Worm (Caenorhabditis elegans) whole organism, young adult: ENCODE measurements around the gene lin-12.
A peak's percentile ranks its signal among the peaks of the same experiment; 100 is the strongest.

Experiments
- B0336.3 ChIP-seq: fragments of 200-800 bp; sonication (Bioruptor generic); IDR thresholded peaks from 2 replicates; pipeline ENCODE4 v1.3.6; 2022; ENCODE audit warnings: missing genetic modification characterization, missing compliant biosample characterization
- F52B5.7 ChIP-seq: sonication (generic microtip); optimal IDR thresholded peaks from 2 replicates; lab custom pipeline; 2016; ENCODE audit warnings: mild to moderate bottlenecking, missing genetic modification characterization, missing compliant biosample characterization
- F57C9.4 ChIP-seq: sonication (generic microtip); optimal IDR thresholded peaks from 2 replicates; lab custom pipeline; 2017; ENCODE audit warnings: mild to moderate bottlenecking, missing genetic modification characterization, missing compliant biosample characterization
- K11D2.4 ChIP-seq: fragments of 200-800 bp; sonication (Bioruptor generic); IDR thresholded peaks from 2 replicates; pipeline ENCODE4 v1.3.6; 2022; ENCODE audit warnings: missing genetic modification reagents, missing genetic modification characterization, missing compliant biosample characterization
- Y53F4B.3 ChIP-seq: fragments of 200-800 bp; sonication (Bioruptor generic); IDR thresholded peaks from 2 replicates; pipeline ENCODE4 v1.3.6; 2022; ENCODE audit warnings: missing genetic modification reagents, missing genetic modification characterization, missing compliant biosample characterization
- Y56A3A.18 ChIP-seq: fragments of 200-800 bp; sonication (Bioruptor generic); IDR thresholded peaks from 2 replicates; pipeline ENCODE4 v1.3.6; 2022; ENCODE audit warnings: missing genetic modification reagents, missing genetic modification characterization, missing compliant biosample characterization
- aptf-2 ChIP-seq: fragments of 200-800 bp; sonication (Bioruptor generic); conservative IDR thresholded peaks from 2 replicates; pipeline ENCODE4 v1.3.6; 2022; ENCODE audit warnings: missing genetic modification reagents, missing genetic modification characterization, missing compliant biosample characterization
- aptf-3 ChIP-seq: fragments of 200-800 bp; sonication (Bioruptor generic); IDR thresholded peaks from 2 replicates; pipeline ENCODE4 v1.3.6; 2022; ENCODE audit warnings: missing genetic modification characterization, missing compliant biosample characterization
- bed-2 ChIP-seq: fragments of 200-800 bp; sonication (Bioruptor generic); IDR thresholded peaks from 2 replicates; pipeline ENCODE4 v1.3.6; 2022; ENCODE audit warnings: missing genetic modification reagents, missing genetic modification characterization, missing compliant biosample characterization
- cebp-1 ChIP-seq, 2 experiments: fragments of 200-800 bp in 1 of 2; sonication (Bioruptor generic) in 1 of 2; sonication (generic microtip) in 1 of 2; IDR thresholded peaks in 1 of 2; optimal IDR thresholded peaks in 1 of 2; 2 replicates each; pipeline versions ENCODE4 v1.3.6 to Lab custom; 2017 to 2022; ENCODE audit warnings: missing compliant biosample characterization in 2 of 2, missing genetic modification characterization in 2 of 2, mild to moderate bottlenecking in 1 of 2, missing genetic modification reagents in 1 of 2, moderate library complexity in 1 of 2
- ceh-100 ChIP-seq: fragments of 200-800 bp; sonication (Bioruptor generic); IDR thresholded peaks from 2 replicates; pipeline ENCODE4 v1.3.6; 2022; ENCODE audit warnings: missing genetic modification reagents, missing genetic modification characterization, missing compliant biosample characterization
- ceh-91 ChIP-seq: fragments of 200-800 bp; sonication (Bioruptor generic); IDR thresholded peaks from 2 replicates; pipeline ENCODE4 v1.3.6; 2022; ENCODE audit warnings: missing genetic modification reagents, missing genetic modification characterization, missing compliant biosample characterization
- dpff-1 ChIP-seq: sonication (generic microtip); optimal IDR thresholded peaks from 2 replicates; lab custom pipeline; 2017; ENCODE audit warnings: mild to moderate bottlenecking, missing genetic modification characterization, missing compliant biosample characterization
- egl-44 ChIP-seq: fragments of 200-800 bp; sonication (Bioruptor generic); IDR thresholded peaks from 2 replicates; pipeline ENCODE4 v1.3.6; 2022; ENCODE audit warnings: missing genetic modification reagents, missing genetic modification characterization, missing compliant biosample characterization
- egrh-3 ChIP-seq: fragments of 200-800 bp; sonication (Bioruptor generic); IDR thresholded peaks from 2 replicates; pipeline ENCODE4 v1.3.6; 2022; ENCODE audit warnings: missing genetic modification reagents, missing genetic modification characterization, missing compliant biosample characterization
- hmg-1.2 ChIP-seq: fragments of 200-800 bp; sonication (Bioruptor generic); IDR thresholded peaks from 2 replicates; pipeline ENCODE4 v1.3.6; 2022; ENCODE audit warnings: missing genetic modification reagents, missing genetic modification characterization, missing compliant biosample characterization
- hsf-1 ChIP-seq: fragments of 200-800 bp; sonication (Bioruptor generic); IDR thresholded peaks from 2 replicates; pipeline ENCODE4 v1.3.6; 2022; ENCODE audit warnings: missing genetic modification reagents, missing genetic modification characterization, missing compliant biosample characterization
- lag-1 ChIP-seq: fragments of 200-800 bp; sonication (Bioruptor generic); IDR thresholded peaks from 2 replicates; pipeline ENCODE4 v1.3.6; 2022; ENCODE audit warnings: missing genetic modification reagents, missing genetic modification characterization, missing compliant biosample characterization
- let-607 ChIP-seq, 2 experiments: fragments of 200-800 bp in 1 of 2; sonication (Bioruptor generic) in 1 of 2; sonication (generic microtip) in 1 of 2; optimal IDR thresholded peaks; 2 replicates each; lab custom pipeline; 2016 to 2018; ENCODE audit warnings: mild to moderate bottlenecking in 2 of 2, missing compliant biosample characterization in 2 of 2, missing genetic modification characterization in 2 of 2, moderate library complexity in 2 of 2, missing genotype in 1 of 2
- lin-35 ChIP-seq, 3 experiments: fragments of 150-350 bp in 2 of 3; sonication (generic microtip) in 1 of 3; optimal IDR thresholded peaks; 2 replicates each; lab custom pipeline; 2014 to 2018; ENCODE audit warnings: missing biosample characterization in 3 of 3, missing genetic modification characterization in 3 of 3, missing genetic modification reagents in 3 of 3
- mcd-1 ChIP-seq: fragments of 200-800 bp; sonication (Bioruptor generic); IDR thresholded peaks from 2 replicates; pipeline ENCODE4 v1.3.6; 2022; ENCODE audit warnings: missing genetic modification reagents, missing genetic modification characterization, missing compliant biosample characterization
- nfyb-1 ChIP-seq: fragments of 200-800 bp; sonication (Bioruptor generic); IDR thresholded peaks from 2 replicates; pipeline ENCODE4 v1.3.6; 2022; ENCODE audit warnings: missing genetic modification reagents, missing genetic modification characterization, missing compliant biosample characterization
- nhr-120 ChIP-seq: fragments of 200-800 bp; sonication (Bioruptor generic); IDR thresholded peaks from 2 replicates; pipeline ENCODE4 v1.3.6; 2022; ENCODE audit warnings: missing genetic modification characterization, missing compliant biosample characterization
- pha-4 ChIP-seq: fragments of 150-350 bp; sonication (generic microtip); optimal IDR thresholded peaks from 2 replicates; lab custom pipeline; 2014; ENCODE audit warnings: missing biosample characterization, missing genetic modification reagents, missing genetic modification characterization
- rec-8 ChIP-seq, 2 experiments: sonication (generic microtip); optimal IDR thresholded peaks; 2 replicates each; lab custom pipeline; 2016; ENCODE audit warnings: mild to moderate bottlenecking in 2 of 2, missing genetic modification characterization in 2 of 2, missing genetic modification reagents in 2 of 2, missing genotype in 2 of 2, missing biosample characterization in 1 of 2, missing compliant biosample characterization in 1 of 2, moderate library complexity in 1 of 2
- repo-1 ChIP-seq: sonication (generic microtip); optimal IDR thresholded peaks from 2 replicates; lab custom pipeline; 2017; ENCODE audit warnings: mild to moderate bottlenecking, missing genetic modification characterization, missing compliant biosample characterization
- sdz-38 ChIP-seq: sonication (generic microtip); optimal IDR thresholded peaks from 2 replicates; lab custom pipeline; 2016; ENCODE audit warnings: missing genotype, missing genetic modification characterization, missing compliant biosample characterization
- snpc-1.1 ChIP-seq: sonication (generic microtip); optimal IDR thresholded peaks from 2 replicates; lab custom pipeline; 2017; ENCODE audit warnings: missing genetic modification characterization, mild to moderate bottlenecking, missing compliant biosample characterization, antibody characterized with exemption, moderate library complexity, missing genotype, missing genetic modification reagents; ENCODE audit not compliant: insufficient read depth
- snpc-3.4 ChIP-seq: sonication (generic microtip); optimal IDR thresholded peaks from 2 replicates; lab custom pipeline; 2017; ENCODE audit warnings: missing genetic modification characterization, mild to moderate bottlenecking, missing compliant biosample characterization, antibody characterized with exemption, moderate library complexity, missing genotype, missing genetic modification reagents
- somi-1 ChIP-seq: fragments of 200-800 bp; sonication (Bioruptor generic); optimal IDR thresholded peaks from 2 replicates; lab custom pipeline; 2018; ENCODE audit warnings: mild to moderate bottlenecking, missing genetic modification characterization, missing compliant biosample characterization
- tlf-1 ChIP-seq: fragments of 200-800 bp; sonication (Bioruptor generic); optimal IDR thresholded peaks from 2 replicates; lab custom pipeline; 2018; ENCODE audit warnings: mild to moderate bottlenecking, missing genetic modification characterization, missing compliant biosample characterization
- zfh-2 ChIP-seq: fragments of 200-800 bp; sonication (Bioruptor generic); conservative IDR thresholded peaks from 2 replicates; pipeline ENCODE4 v1.3.6; 2022; ENCODE audit warnings: missing genetic modification reagents, missing genetic modification characterization, missing compliant biosample characterization
- ztf-28 ChIP-seq: fragments of 200-800 bp; sonication (Bioruptor generic); IDR thresholded peaks from 2 replicates; pipeline ENCODE4 v1.3.6; 2022; ENCODE audit warnings: missing genetic modification reagents, missing genetic modification characterization, missing compliant biosample characterization

lin-12 gene

DNA sequence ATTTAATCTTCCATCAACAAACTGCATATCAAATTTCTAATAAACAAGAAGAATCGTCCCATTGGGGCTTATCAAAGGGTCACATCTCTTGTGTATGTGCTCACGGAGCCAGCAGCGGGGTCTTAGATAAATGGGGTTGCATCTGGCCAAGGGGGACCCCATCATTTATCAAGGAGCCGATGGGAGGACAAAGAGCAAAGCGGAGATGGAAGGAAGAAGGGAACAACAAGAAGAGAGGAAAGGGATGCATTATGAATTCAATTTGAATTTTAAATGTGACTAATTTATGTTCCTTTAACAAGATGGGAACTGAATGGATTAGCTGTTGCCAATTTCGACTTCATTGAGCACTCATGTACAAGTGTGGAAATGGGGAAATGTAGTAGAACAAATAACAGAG is 13.1 kb upstream of the lin-12 start:
- no peak for TF ChIP-seq dpff-1 (tag; lab: Kevin White, UChicago)
- TF ChIP-seq ceh-100, result no peak
- TF ChIP-seq tlf-1 (GFP tag; lab: Kevin White, UChicago), result no peak
- no peak for TF ChIP-seq ztf-28
- no peak for TF ChIP-seq repo-1 (tag; lab: Kevin White, UChicago)
- TF ChIP-seq cebp-1 (GFP tag; IDR thresholded peaks at IDR 0.05; lab: Robert Waterston, UW), result no peak
- peak; percentile 13 for TF ChIP-seq cebp-1 (tag; optimal IDR thresholded peaks at IDR 0.05; lab: Kevin White, UChicago)
- no peak for TF ChIP-seq nhr-120
- TF ChIP-seq rec-8 (tag; optimal IDR thresholded peaks at IDR 0.05; lab: Kevin White, UChicago), result no peak
- TF ChIP-seq mcd-1 (GFP tag; lab: Robert Waterston, UW), result 0 out of 2 replicates have a peak, but pooled peaks have one; percentile 11
- TF ChIP-seq B0336.3 (GFP tag; lab: Robert Waterston, UW), result 0 out of 2 replicates have a peak, but pooled peaks have one; percentile 14
- TF ChIP-seq, all 124 proteins: peak for 3

DNA sequence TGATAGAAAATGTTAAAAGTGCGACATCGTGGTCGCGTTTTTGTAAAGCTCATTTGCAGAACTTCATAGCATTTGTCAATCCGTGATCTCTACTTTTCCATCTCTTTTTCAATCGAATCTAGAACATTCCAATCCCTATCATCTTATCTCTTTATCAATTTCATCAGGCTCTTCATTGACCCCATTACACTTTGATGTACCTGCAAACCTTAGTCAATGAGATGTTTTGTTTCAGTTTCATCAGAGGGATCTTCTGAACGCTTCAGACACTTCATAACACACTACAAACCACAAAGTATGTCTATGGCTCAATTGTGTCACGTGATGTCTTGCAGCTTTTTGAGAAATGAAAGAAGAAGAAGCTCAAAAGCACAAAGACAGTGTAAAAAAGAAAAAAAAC is 11.8 kb upstream of the lin-12 start:
- TF ChIP-seq lin-35 (GFP tag; optimal IDR thresholded peaks at IDR 0.05; lab: Kevin White, UChicago) (peak in 1 of 3 experiments; percentile 11), somi-1 (peak; percentile 42), snpc-1.1 (tag; lab: Kevin White, UChicago) (no peak)
- TF ChIP-seq, all 124 proteins: peak for 2

DNA sequence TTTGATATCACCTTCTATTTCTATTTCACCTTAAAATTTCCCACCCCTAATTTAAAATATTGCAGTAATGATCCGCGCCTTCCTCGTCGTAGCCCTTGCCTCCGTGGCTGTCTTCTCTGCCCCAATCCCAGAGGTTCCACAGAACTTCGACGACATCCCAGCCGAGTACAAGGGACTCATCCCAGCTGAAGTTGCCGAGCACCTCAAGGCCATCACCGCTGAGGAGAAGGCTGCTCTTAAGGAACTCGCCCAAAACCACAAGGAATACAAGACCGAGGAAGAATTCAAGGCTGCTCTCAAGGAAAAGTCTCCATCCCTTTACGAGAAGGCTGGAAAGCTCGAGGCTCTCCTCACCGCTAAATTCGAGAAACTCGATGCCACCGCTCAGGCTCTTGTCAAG is 10.5 kb upstream of the lin-12 start, which contains the start of gene far-2:
Gene far-2, plus strand, starts transcription at position 66 of the 400 bp plus-strand sequence.
- peak; percentile 75 for TF ChIP-seq zfh-2 (GFP tag; lab: Robert Waterston, UW)
- TF ChIP-seq nfyb-1 (GFP tag; lab: Robert Waterston, UW), result 0 out of 2 replicates have a peak, but pooled peaks have one; percentile 46
- TF ChIP-seq egrh-3 (GFP tag; lab: Robert Waterston, UW), result 0 out of 2 replicates have a peak, but pooled peaks have one; percentile 6
- TF ChIP-seq nhr-120, result no peak
- TF ChIP-seq, all 124 proteins: peak for 3

DNA sequence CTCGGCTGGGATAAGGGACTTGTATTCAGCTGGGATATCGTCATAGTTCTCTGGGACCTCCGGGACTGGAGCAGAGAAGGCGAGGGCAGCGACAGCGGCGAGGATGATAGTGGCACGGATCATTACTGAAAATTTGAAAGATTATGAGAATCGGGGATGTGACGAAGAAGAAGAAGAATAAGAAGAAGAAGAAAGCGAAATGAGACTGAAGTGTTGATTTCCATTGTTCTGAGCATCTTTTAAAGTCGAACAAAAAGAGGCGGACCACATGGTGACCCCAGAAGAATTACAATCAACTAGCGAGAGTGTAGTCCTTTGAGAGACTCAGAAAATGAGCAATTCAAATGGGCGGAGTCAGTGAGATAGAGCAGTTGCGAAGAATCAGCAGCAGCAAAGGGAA is 9.8 kb upstream of the lin-12 start, which contains the start of gene far-1:
Gene far-1, minus strand, starts transcription at position 125 of the 400 bp plus-strand sequence.
- TF ChIP-seq let-607 (tag; optimal IDR thresholded peaks at IDR 0.05; lab: Kevin White, UChicago) (no peak), nfyb-1 (GFP tag; lab: Robert Waterston, UW) (no peak), tlf-1 (GFP tag; lab: Kevin White, UChicago) (no peak), snpc-3.4 (tag; lab: Kevin White, UChicago) (no peak)

DNA sequence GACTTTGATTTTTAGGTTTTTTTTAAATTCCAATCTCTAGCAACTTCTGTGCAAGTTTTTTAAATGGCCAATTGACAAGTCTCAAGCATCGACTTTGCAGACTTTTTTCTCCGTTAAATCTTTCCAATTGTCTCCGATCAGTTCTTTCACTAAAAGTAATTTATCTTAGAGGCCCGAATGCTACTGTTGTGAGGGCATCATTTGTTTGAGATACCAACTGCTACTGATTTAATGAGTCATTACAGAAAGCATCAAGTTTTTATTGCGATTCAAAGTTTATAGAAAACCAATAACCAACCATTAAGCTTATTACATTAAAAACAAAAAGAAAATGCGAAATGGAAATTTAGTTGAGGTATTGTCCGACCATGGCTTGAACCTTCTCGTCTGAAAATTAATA is 8.9 kb upstream of the lin-12 start:
- no peak for TF ChIP-seq F52B5.7
- no peak for TF ChIP-seq Y56A3A.18 (GFP tag; lab: Robert Waterston, UW)
- TF ChIP-seq aptf-3 (GFP tag; lab: Robert Waterston, UW), result no peak
- TF ChIP-seq hsf-1 (GFP tag; lab: Robert Waterston, UW), result no peak
- TF ChIP-seq lag-1 (GFP tag; lab: Robert Waterston, UW), result no peak
- TF ChIP-seq hmg-1.2 (GFP tag; lab: Robert Waterston, UW), result no peak
- TF ChIP-seq lin-35 (GFP tag; optimal IDR thresholded peaks at IDR 0.05; lab: Kevin White, UChicago), result no peak
- TF ChIP-seq ceh-91 (GFP tag; lab: Robert Waterston, UW), result no peak
- TF ChIP-seq egl-44 (GFP tag; lab: Robert Waterston, UW), result no peak
- TF ChIP-seq bed-2 (GFP tag; lab: Robert Waterston, UW), result no peak
- TF ChIP-seq K11D2.4, result no peak
- TF ChIP-seq ztf-28, result no peak
- TF ChIP-seq Y53F4B.3 (GFP tag; lab: Robert Waterston, UW), result no peak
- TF ChIP-seq sdz-38 (tag; lab: Kevin White, UChicago), result no peak
- TF ChIP-seq aptf-2 (GFP tag; lab: Robert Waterston, UW), result no peak
- TF ChIP-seq F57C9.4, result no peak
- TF ChIP-seq pha-4 (tag; lab: Kevin White, UChicago), result no peak
